Worm (Caenorhabditis elegans) whole organism, L4/young adult: ENCODE data around the gene ncs-1.

ENCODE experiments used
- dao-5 ChIP-seq: sonication (generic microtip); optimal IDR thresholded peaks from 2 replicates; lab custom pipeline; 2016; ENCODE audit warnings: missing genotype, missing genetic modification characterization, moderate library complexity, missing compliant biosample characterization
- him-1 ChIP-seq: sonication (generic microtip); optimal IDR thresholded peaks from 2 replicates; lab custom pipeline; 2016; ENCODE audit warnings: missing genotype, missing genetic modification reagents, missing genetic modification characterization, missing compliant biosample characterization

DNA sequence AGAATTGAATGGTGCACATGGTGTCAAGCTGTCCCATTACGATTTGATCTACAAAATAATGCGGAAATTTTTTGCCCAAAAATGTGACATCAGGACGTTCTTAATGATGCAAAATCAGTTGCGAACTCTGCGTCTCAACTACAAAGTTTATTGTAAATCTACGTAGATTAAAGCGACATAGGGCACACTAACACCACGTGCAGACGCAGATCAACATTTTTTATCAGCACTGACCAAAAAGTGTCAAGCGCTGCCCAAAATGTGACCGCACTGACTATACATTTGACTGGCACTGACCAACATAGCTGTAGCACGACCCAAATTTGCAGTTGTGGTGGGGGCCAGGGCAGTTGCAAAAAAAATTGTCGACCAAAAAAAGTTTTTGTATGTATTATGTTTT is 46.4 kb upstream of the ncs-1 start:
- no peak for TF ChIP-seq dao-5
- no peak for TF ChIP-seq him-1 (tag; lab: Kevin White, UChicago)
